Worm (Caenorhabditis elegans) whole organism, L2 larva: ENCODE data around the gene mtl-2.
A peak's percentile ranks its signal among the peaks of the same experiment; 100 is the strongest.

Experiments used
- C34F6.9 ChIP-seq: fragments of 150-350 bp; optimal IDR thresholded peaks from 2 replicates; lab custom pipeline; 2014; ENCODE audit warnings: missing biosample characterization, missing genetic modification characterization
- R02D3.7 ChIP-seq: fragments of 150-350 bp; optimal IDR thresholded peaks from 2 replicates; lab custom pipeline; 2014; ENCODE audit warnings: missing biosample characterization, missing genetic modification characterization
- Y55F3AM.14 ChIP-seq: fragments of 200-800 bp; sonication (Bioruptor generic); optimal IDR thresholded peaks from 2 replicates; lab custom pipeline; 2018; ENCODE audit warnings: mild to moderate bottlenecking, missing genetic modification characterization, missing compliant biosample characterization
- ZK546.5 ChIP-seq: sonication (generic microtip); optimal IDR thresholded peaks from 2 replicates; lab custom pipeline; 2017; ENCODE audit warnings: missing biosample characterization, missing genetic modification characterization
- alr-1 ChIP-seq: fragments of 150-350 bp; optimal IDR thresholded peaks from 2 replicates; lab custom pipeline; 2014; ENCODE audit warnings: missing biosample characterization, missing genetic modification characterization
- aly-2 ChIP-seq: fragments of 150-350 bp; optimal IDR thresholded peaks from 2 replicates; lab custom pipeline; 2014; ENCODE audit warnings: missing biosample characterization, missing genetic modification characterization
- ama-1 ChIP-seq: fragments of 150-350 bp; optimal IDR thresholded peaks from 2 replicates; lab custom pipeline; 2018; ENCODE audit warnings: inconsistent platforms
- blmp-1 ChIP-seq: sonication (generic microtip); optimal IDR thresholded peaks from 2 replicates; lab custom pipeline; 2017; ENCODE audit warnings: missing genetic modification characterization, mild to moderate bottlenecking, missing compliant biosample characterization, antibody characterized with exemption, moderate library complexity; ENCODE audit not compliant: insufficient read depth
- ceh-16 ChIP-seq: fragments of 150-350 bp; optimal IDR thresholded peaks from 2 replicates; lab custom pipeline; 2014; ENCODE audit warnings: missing biosample characterization, missing genetic modification characterization
- ceh-82 ChIP-seq: fragments of 150-350 bp; optimal IDR thresholded peaks from 2 replicates; lab custom pipeline; 2014; ENCODE audit warnings: missing biosample characterization, missing genetic modification characterization
- crh-2 ChIP-seq: sonication (generic microtip); optimal IDR thresholded peaks from 2 replicates; lab custom pipeline; 2017; ENCODE audit warnings: missing biosample characterization, missing genetic modification characterization
- dmd-4 ChIP-seq: sonication (generic microtip); optimal IDR thresholded peaks from 2 replicates; lab custom pipeline; 2017; ENCODE audit warnings: missing biosample characterization, missing genetic modification characterization
- egl-27 ChIP-seq: sonication (generic microtip); optimal IDR thresholded peaks from 3 replicates; lab custom pipeline; 2017; ENCODE audit warnings: missing biosample characterization, missing genetic modification reagents, missing genetic modification characterization
- elt-1 ChIP-seq: fragments of 150-350 bp; optimal IDR thresholded peaks from 2 replicates; lab custom pipeline; 2014; ENCODE audit warnings: missing biosample characterization, missing genetic modification characterization
- elt-3 ChIP-seq: sonication (generic microtip); optimal IDR thresholded peaks from 2 replicates; lab custom pipeline; 2017; ENCODE audit warnings: missing biosample characterization, missing genetic modification characterization
- fos-1 ChIP-seq: fragments of 150-350 bp; optimal IDR thresholded peaks from 2 replicates; lab custom pipeline; 2014; ENCODE audit warnings: missing biosample characterization, missing genetic modification characterization
- gmeb-1 ChIP-seq: fragments of 150-350 bp; optimal IDR thresholded peaks from 2 replicates; lab custom pipeline; 2014; ENCODE audit warnings: missing biosample characterization, missing genetic modification characterization
- lin-11 ChIP-seq: fragments of 150-350 bp; sonication (generic microtip); optimal IDR thresholded peaks from 2 replicates; lab custom pipeline; 2014; ENCODE audit warnings: missing biosample characterization, missing genetic modification characterization, inconsistent platforms, mixed read lengths
- lin-13 ChIP-seq: fragments of 150-350 bp; optimal IDR thresholded peaks from 2 replicates; lab custom pipeline; 2014; ENCODE audit warnings: missing biosample characterization, missing genetic modification reagents, missing genetic modification characterization
- lin-39 ChIP-seq: fragments of 150-350 bp; optimal IDR thresholded peaks from 2 replicates; lab custom pipeline; 2014; ENCODE audit warnings: missing biosample characterization, missing genetic modification reagents, missing genetic modification characterization
- lsy-2 ChIP-seq, 2 experiments: fragments of 150-350 bp in 1 of 2; sonication (generic microtip) in 1 of 2; optimal IDR thresholded peaks; 2 replicates each; lab custom pipeline; 2014 to 2017; ENCODE audit warnings: missing biosample characterization in 2 of 2, missing genetic modification characterization in 2 of 2
- mab-5 ChIP-seq: fragments of 150-350 bp; optimal IDR thresholded peaks from 2 replicates; lab custom pipeline; 2014; ENCODE audit warnings: missing biosample characterization, missing genetic modification characterization
- mbf-1 ChIP-seq: sonication (generic microtip); optimal IDR thresholded peaks from 2 replicates; lab custom pipeline; 2017; ENCODE audit warnings: missing biosample characterization, missing genetic modification characterization
- mdl-1 ChIP-seq, 2 experiments: fragments of 150-350 bp in 1 of 2; sonication (generic microtip) in 1 of 2; optimal IDR thresholded peaks; 2 replicates each; lab custom pipeline; 2017; ENCODE audit warnings: missing biosample characterization in 2 of 2, missing genetic modification characterization in 2 of 2
- nhr-10 ChIP-seq: sonication (generic microtip); optimal IDR thresholded peaks from 2 replicates; lab custom pipeline; 2017; ENCODE audit warnings: missing biosample characterization, missing genetic modification characterization
- nhr-11 ChIP-seq: fragments of 150-350 bp; optimal IDR thresholded peaks from 2 replicates; lab custom pipeline; 2014; ENCODE audit warnings: missing biosample characterization, missing genetic modification characterization
- nhr-12 ChIP-seq: fragments of 150-350 bp; optimal IDR thresholded peaks from 2 replicates; lab custom pipeline; 2014; ENCODE audit warnings: missing biosample characterization, missing genetic modification characterization
- nhr-129 ChIP-seq: fragments of 150-350 bp; optimal IDR thresholded peaks from 2 replicates; lab custom pipeline; 2014; ENCODE audit warnings: missing biosample characterization, missing genetic modification characterization
- nhr-21 ChIP-seq: fragments of 150-350 bp; optimal IDR thresholded peaks from 2 replicates; lab custom pipeline; 2014; ENCODE audit warnings: missing biosample characterization, missing genetic modification characterization
- nhr-237 ChIP-seq: fragments of 150-350 bp; optimal IDR thresholded peaks from 2 replicates; lab custom pipeline; 2014; ENCODE audit warnings: missing biosample characterization, missing genetic modification characterization
- nhr-25 ChIP-seq: fragments of 150-350 bp; sonication (generic microtip); optimal IDR thresholded peaks from 3 replicates; lab custom pipeline; 2014; ENCODE audit warnings: missing biosample characterization, missing genetic modification characterization
- nhr-6 ChIP-seq: fragments of 150-350 bp; optimal IDR thresholded peaks from 2 replicates; lab custom pipeline; 2014; ENCODE audit warnings: missing biosample characterization, missing genetic modification characterization
- nhr-77 ChIP-seq: fragments of 150-350 bp; optimal IDR thresholded peaks from 2 replicates; lab custom pipeline; 2014; ENCODE audit warnings: missing biosample characterization, missing genetic modification characterization
- peb-1 ChIP-seq: fragments of 150-350 bp; optimal IDR thresholded peaks from 2 replicates; lab custom pipeline; 2014; ENCODE audit warnings: missing biosample characterization, missing genetic modification characterization
- sem-4 ChIP-seq: fragments of 150-350 bp; optimal IDR thresholded peaks from 2 replicates; lab custom pipeline; 2014; ENCODE audit warnings: missing biosample characterization, missing genetic modification reagents, missing genetic modification characterization
- skn-1 ChIP-seq: sonication (generic microtip); optimal IDR thresholded peaks from 2 replicates; lab custom pipeline; 2017; ENCODE audit warnings: missing biosample characterization, missing genetic modification characterization
- sma-3 ChIP-seq: sonication (generic microtip); optimal IDR thresholded peaks from 2 replicates; lab custom pipeline; 2016; ENCODE audit warnings: missing genetic modification reagents, missing genetic modification characterization, missing compliant biosample characterization
- sma-9 ChIP-seq, 2 experiments: fragments of 150-350 bp in 1 of 2; sonication (generic microtip) in 1 of 2; optimal IDR thresholded peaks; 2 replicates each; lab custom pipeline; 2014 to 2016; ENCODE audit warnings: missing genetic modification characterization in 2 of 2, mild to moderate bottlenecking in 1 of 2, missing biosample characterization in 1 of 2, missing compliant biosample characterization in 1 of 2, missing genetic modification reagents in 1 of 2, moderate library complexity in 1 of 2
- snpc-4 ChIP-seq: fragments of 150-350 bp; optimal IDR thresholded peaks from 2 replicates; lab custom pipeline; 2014; ENCODE audit warnings: missing biosample characterization, missing genetic modification characterization
- unc-39 ChIP-seq: fragments of 150-350 bp; optimal IDR thresholded peaks from 2 replicates; lab custom pipeline; 2014; ENCODE audit warnings: missing biosample characterization, missing genetic modification characterization
- unc-55 ChIP-seq: fragments of 150-350 bp; sonication (generic microtip); optimal IDR thresholded peaks from 3 replicates; lab custom pipeline; 2014; ENCODE audit warnings: missing biosample characterization, missing genetic modification reagents, missing genetic modification characterization
- unc-62 ChIP-seq: fragments of 150-350 bp; optimal IDR thresholded peaks from 2 replicates; lab custom pipeline; 2014; ENCODE audit warnings: missing biosample characterization, missing genetic modification reagents, missing genetic modification characterization
- zag-1 ChIP-seq: fragments of 150-350 bp; optimal IDR thresholded peaks from 2 replicates; lab custom pipeline; 2014; ENCODE audit warnings: missing biosample characterization, missing genetic modification characterization
- ztf-1 ChIP-seq: fragments of 200-800 bp; sonication (Bioruptor generic); conservative IDR thresholded peaks from 2 replicates; pipeline ENCODE4 v1.3.6; 2022; ENCODE audit warnings: missing genetic modification characterization, missing compliant biosample characterization
- ztf-11 ChIP-seq: sonication (generic microtip); optimal IDR thresholded peaks from 2 replicates; lab custom pipeline; 2017; ENCODE audit warnings: missing biosample characterization, missing genetic modification characterization
- ztf-4 ChIP-seq: fragments of 150-350 bp; optimal IDR thresholded peaks from 2 replicates; lab custom pipeline; 2014; ENCODE audit warnings: missing biosample characterization, missing genetic modification characterization

mtl-2 gene

ce11 chrV:14005812-14006211 lies 12.7 kb downstream of the mtl-2 start, which contains the start of gene ric-7:
ric-7 (minus strand) TSS chrV:14005912.
- TF ChIP-seq crh-2 (tag; lab: Kevin White, UChicago) (no peak), nhr-77 (tag; lab: Kevin White, UChicago) (no peak)
- TF ChIP-seq, all 48 proteins: peak for 0

ce11 chrV:14004342-14004741 lies 14.1 kb downstream of the mtl-2 start:
- no peak for TF ChIP-seq ztf-4
- no peak for TF ChIP-seq unc-62 (GFP tag; lab: Kevin White, UChicago)
- TF ChIP-seq elt-3, result no peak
- TF ChIP-seq aly-2 (tag; lab: Kevin White, UChicago), result no peak
- no peak for TF ChIP-seq peb-1 (tag; lab: Kevin White, UChicago)
- TF ChIP-seq lsy-2 (tag; optimal IDR thresholded peaks at IDR 0.05; lab: Kevin White, UChicago), result peak in 1 of 2 experiments; percentile 16
- no peak for TF ChIP-seq sma-3 (GFP tag; lab: Kevin White, UChicago)
- no peak for TF ChIP-seq nhr-237 (tag; lab: Kevin White, UChicago)
- no peak for TF ChIP-seq blmp-1 (tag; lab: Kevin White, UChicago)
- TF ChIP-seq unc-55 (GFP tag; lab: Kevin White, UChicago), result peak; percentile 5
- no peak for TF ChIP-seq nhr-11 (tag; lab: Kevin White, UChicago)
- TF ChIP-seq nhr-6 (tag; lab: Kevin White, UChicago), result no peak
- no peak for TF ChIP-seq nhr-25 (tag; lab: Kevin White, UChicago)
- no peak for TF ChIP-seq egl-27 (tag; lab: Kevin White, UChicago)
- no peak for TF ChIP-seq gmeb-1
- no peak for TF ChIP-seq ceh-82 (tag; lab: Kevin White, UChicago)
- no peak for TF ChIP-seq ZK546.5
- TF ChIP-seq nhr-12 (tag; lab: Kevin White, UChicago), result no peak
- no peak for TF ChIP-seq lin-39 (tag; lab: Kevin White, UChicago)
- no peak for TF ChIP-seq crh-2 (tag; lab: Kevin White, UChicago)
- TF ChIP-seq elt-1, result no peak
- TF ChIP-seq mbf-1 (tag; lab: Kevin White, UChicago), result no peak
- TF ChIP-seq nhr-10 (tag; lab: Kevin White, UChicago), result no peak
- no peak for TF ChIP-seq alr-1 (tag; lab: Kevin White, UChicago)
- no peak for TF ChIP-seq lin-11 (tag; lab: Kevin White, UChicago)
- TF ChIP-seq fos-1 (tag; lab: Kevin White, UChicago), result no peak
- TF ChIP-seq nhr-129 (tag; lab: Kevin White, UChicago), result peak; percentile 30
- no peak for TF ChIP-seq zag-1 (tag; lab: Kevin White, UChicago)
- no peak for TF ChIP-seq snpc-4 (tag; lab: Kevin White, UChicago)
- TF ChIP-seq skn-1 (tag; lab: Kevin White, UChicago), result no peak
- TF ChIP-seq ztf-1 (GFP tag; lab: Robert Waterston, UW), result no peak
- TF ChIP-seq lin-13 (GFP tag; lab: Kevin White, UChicago), result no peak
- TF ChIP-seq nhr-77 (tag; lab: Kevin White, UChicago), result no peak
- TF ChIP-seq ceh-16 (tag; lab: Kevin White, UChicago), result no peak
- no peak for TF ChIP-seq dmd-4 (tag; lab: Kevin White, UChicago)
- peak; percentile 30 for TF ChIP-seq sma-9 (GFP tag; optimal IDR thresholded peaks at IDR 0.05; lab: Kevin White, UChicago)
- TF ChIP-seq sma-9 (tag; optimal IDR thresholded peaks at IDR 0.05; lab: Kevin White, UChicago), result no peak
- TF ChIP-seq nhr-21 (tag; lab: Kevin White, UChicago), result no peak
- no peak for TF ChIP-seq mab-5 (tag; lab: Kevin White, UChicago)
- peak; percentile 56 for TF ChIP-seq C34F6.9 (tag; lab: Kevin White, UChicago)
- no peak for TF ChIP-seq unc-39 (tag; lab: Kevin White, UChicago)
- TF ChIP-seq mdl-1 (tag; optimal IDR thresholded peaks at IDR 0.05; lab: Kevin White, UChicago), result no peak
- no peak for TF ChIP-seq R02D3.7 (tag; lab: Kevin White, UChicago)
- TF ChIP-seq ama-1 (lab: Kevin White, UChicago), result no peak
- TF ChIP-seq ztf-11 (tag; lab: Kevin White, UChicago), result no peak
- peak; percentile 72 for TF ChIP-seq sem-4 (tag; lab: Kevin White, UChicago)
- no peak for TF ChIP-seq Y55F3AM.14 (GFP tag; lab: Kevin White, UChicago)
